Fruit fly (Drosophila melanogaster) whole organism: Measurements from ENCODE around the gene MBD-R2.

Experiments used
- psq ChIP-seq: fragments of >200 bp; optimal IDR thresholded peaks from 2 replicates; lab custom pipeline; 2017
- usp ChIP-seq: fragments of >200 bp; optimal IDR thresholded peaks from 2 replicates; lab custom pipeline; 2017; ENCODE audit warnings: missing biosample characterization, missing genetic modification characterization, mixed read lengths

- TF ChIP-seq psq (lab: Kevin White, UChicago): no peak
- TF ChIP-seq usp (GFP tag; lab: Kevin White, UChicago): no peak
Observed at dm6 chr3R:12317325-12317724, 38.7 kb downstream of the MBD-R2 start.
